Worm (Caenorhabditis elegans) whole organism, L2 larva: ENCODE measurements around the gene nlp-33.
"Not testable (repeated sequence)": the region's sequence is repeated elsewhere in the genome, so short reads cannot be mapped to it uniquely, and the experiment has no call there.

Source experiments
- C34F6.9 ChIP-seq: fragments of 150-350 bp; optimal IDR thresholded peaks from 2 replicates; lab custom pipeline; 2014; ENCODE audit warnings: missing biosample characterization, missing genetic modification characterization
- F13H6.1 ChIP-seq: sonication (generic microtip); optimal IDR thresholded peaks from 2 replicates; lab custom pipeline; 2016; ENCODE audit warnings: missing genetic modification characterization, missing compliant biosample characterization
- Y55F3AM.14 ChIP-seq: fragments of 200-800 bp; sonication (Bioruptor generic); optimal IDR thresholded peaks from 2 replicates; lab custom pipeline; 2018; ENCODE audit warnings: mild to moderate bottlenecking, missing genetic modification characterization, missing compliant biosample characterization
- ama-1 ChIP-seq: fragments of 150-350 bp; optimal IDR thresholded peaks from 2 replicates; lab custom pipeline; 2018; ENCODE audit warnings: inconsistent platforms
- blmp-1 ChIP-seq: sonication (generic microtip); optimal IDR thresholded peaks from 2 replicates; lab custom pipeline; 2017; ENCODE audit warnings: missing genetic modification characterization, mild to moderate bottlenecking, missing compliant biosample characterization, antibody characterized with exemption, moderate library complexity; ENCODE audit not compliant: insufficient read depth
- ceh-16 ChIP-seq: fragments of 150-350 bp; optimal IDR thresholded peaks from 2 replicates; lab custom pipeline; 2014; ENCODE audit warnings: missing biosample characterization, missing genetic modification characterization
- ceh-82 ChIP-seq: fragments of 150-350 bp; optimal IDR thresholded peaks from 2 replicates; lab custom pipeline; 2014; ENCODE audit warnings: missing biosample characterization, missing genetic modification characterization
- crh-2 ChIP-seq: sonication (generic microtip); optimal IDR thresholded peaks from 2 replicates; lab custom pipeline; 2017; ENCODE audit warnings: missing biosample characterization, missing genetic modification characterization
- dmd-4 ChIP-seq: sonication (generic microtip); optimal IDR thresholded peaks from 2 replicates; lab custom pipeline; 2017; ENCODE audit warnings: missing biosample characterization, missing genetic modification characterization
- egl-27 ChIP-seq: sonication (generic microtip); optimal IDR thresholded peaks from 3 replicates; lab custom pipeline; 2017; ENCODE audit warnings: missing biosample characterization, missing genetic modification reagents, missing genetic modification characterization
- fos-1 ChIP-seq: fragments of 150-350 bp; optimal IDR thresholded peaks from 2 replicates; lab custom pipeline; 2014; ENCODE audit warnings: missing biosample characterization, missing genetic modification characterization
- gmeb-1 ChIP-seq: fragments of 150-350 bp; optimal IDR thresholded peaks from 2 replicates; lab custom pipeline; 2014; ENCODE audit warnings: missing biosample characterization, missing genetic modification characterization
- lin-13 ChIP-seq: fragments of 150-350 bp; optimal IDR thresholded peaks from 2 replicates; lab custom pipeline; 2014; ENCODE audit warnings: missing biosample characterization, missing genetic modification reagents, missing genetic modification characterization
- lin-39 ChIP-seq: fragments of 150-350 bp; optimal IDR thresholded peaks from 2 replicates; lab custom pipeline; 2014; ENCODE audit warnings: missing biosample characterization, missing genetic modification reagents, missing genetic modification characterization
- lsy-2 ChIP-seq, 2 experiments: fragments of 150-350 bp in 1 of 2; sonication (generic microtip) in 1 of 2; optimal IDR thresholded peaks; 2 replicates each; lab custom pipeline; 2014 to 2017; ENCODE audit warnings: missing biosample characterization in 2 of 2, missing genetic modification characterization in 2 of 2
- mab-5 ChIP-seq: fragments of 150-350 bp; optimal IDR thresholded peaks from 2 replicates; lab custom pipeline; 2014; ENCODE audit warnings: missing biosample characterization, missing genetic modification characterization
- mdl-1 ChIP-seq, 2 experiments: fragments of 150-350 bp in 1 of 2; sonication (generic microtip) in 1 of 2; optimal IDR thresholded peaks; 2 replicates each; lab custom pipeline; 2017; ENCODE audit warnings: missing biosample characterization in 2 of 2, missing genetic modification characterization in 2 of 2
- nhr-11 ChIP-seq: fragments of 150-350 bp; optimal IDR thresholded peaks from 2 replicates; lab custom pipeline; 2014; ENCODE audit warnings: missing biosample characterization, missing genetic modification characterization
- nhr-12 ChIP-seq: fragments of 150-350 bp; optimal IDR thresholded peaks from 2 replicates; lab custom pipeline; 2014; ENCODE audit warnings: missing biosample characterization, missing genetic modification characterization
- nhr-129 ChIP-seq: fragments of 150-350 bp; optimal IDR thresholded peaks from 2 replicates; lab custom pipeline; 2014; ENCODE audit warnings: missing biosample characterization, missing genetic modification characterization
- nhr-21 ChIP-seq: fragments of 150-350 bp; optimal IDR thresholded peaks from 2 replicates; lab custom pipeline; 2014; ENCODE audit warnings: missing biosample characterization, missing genetic modification characterization
- nhr-237 ChIP-seq: fragments of 150-350 bp; optimal IDR thresholded peaks from 2 replicates; lab custom pipeline; 2014; ENCODE audit warnings: missing biosample characterization, missing genetic modification characterization
- nhr-25 ChIP-seq: fragments of 150-350 bp; sonication (generic microtip); optimal IDR thresholded peaks from 3 replicates; lab custom pipeline; 2014; ENCODE audit warnings: missing biosample characterization, missing genetic modification characterization
- nhr-6 ChIP-seq: fragments of 150-350 bp; optimal IDR thresholded peaks from 2 replicates; lab custom pipeline; 2014; ENCODE audit warnings: missing biosample characterization, missing genetic modification characterization
- nhr-77 ChIP-seq: fragments of 150-350 bp; optimal IDR thresholded peaks from 2 replicates; lab custom pipeline; 2014; ENCODE audit warnings: missing biosample characterization, missing genetic modification characterization
- sem-4 ChIP-seq: fragments of 150-350 bp; optimal IDR thresholded peaks from 2 replicates; lab custom pipeline; 2014; ENCODE audit warnings: missing biosample characterization, missing genetic modification reagents, missing genetic modification characterization
- skn-1 ChIP-seq: sonication (generic microtip); optimal IDR thresholded peaks from 2 replicates; lab custom pipeline; 2017; ENCODE audit warnings: missing biosample characterization, missing genetic modification characterization
- sma-3 ChIP-seq: sonication (generic microtip); optimal IDR thresholded peaks from 2 replicates; lab custom pipeline; 2016; ENCODE audit warnings: missing genetic modification reagents, missing genetic modification characterization, missing compliant biosample characterization
- sma-9 ChIP-seq, 2 experiments: fragments of 150-350 bp in 1 of 2; sonication (generic microtip) in 1 of 2; optimal IDR thresholded peaks; 2 replicates each; lab custom pipeline; 2014 to 2016; ENCODE audit warnings: missing genetic modification characterization in 2 of 2, mild to moderate bottlenecking in 1 of 2, missing biosample characterization in 1 of 2, missing compliant biosample characterization in 1 of 2, missing genetic modification reagents in 1 of 2, moderate library complexity in 1 of 2
- snpc-4 ChIP-seq: fragments of 150-350 bp; optimal IDR thresholded peaks from 2 replicates; lab custom pipeline; 2014; ENCODE audit warnings: missing biosample characterization, missing genetic modification characterization
- unc-39 ChIP-seq: fragments of 150-350 bp; optimal IDR thresholded peaks from 2 replicates; lab custom pipeline; 2014; ENCODE audit warnings: missing biosample characterization, missing genetic modification characterization
- ztf-1 ChIP-seq: fragments of 200-800 bp; sonication (Bioruptor generic); conservative IDR thresholded peaks from 2 replicates; pipeline ENCODE4 v1.3.6; 2022; ENCODE audit warnings: missing genetic modification characterization, missing compliant biosample characterization

The nlp-33 gene

DNA sequence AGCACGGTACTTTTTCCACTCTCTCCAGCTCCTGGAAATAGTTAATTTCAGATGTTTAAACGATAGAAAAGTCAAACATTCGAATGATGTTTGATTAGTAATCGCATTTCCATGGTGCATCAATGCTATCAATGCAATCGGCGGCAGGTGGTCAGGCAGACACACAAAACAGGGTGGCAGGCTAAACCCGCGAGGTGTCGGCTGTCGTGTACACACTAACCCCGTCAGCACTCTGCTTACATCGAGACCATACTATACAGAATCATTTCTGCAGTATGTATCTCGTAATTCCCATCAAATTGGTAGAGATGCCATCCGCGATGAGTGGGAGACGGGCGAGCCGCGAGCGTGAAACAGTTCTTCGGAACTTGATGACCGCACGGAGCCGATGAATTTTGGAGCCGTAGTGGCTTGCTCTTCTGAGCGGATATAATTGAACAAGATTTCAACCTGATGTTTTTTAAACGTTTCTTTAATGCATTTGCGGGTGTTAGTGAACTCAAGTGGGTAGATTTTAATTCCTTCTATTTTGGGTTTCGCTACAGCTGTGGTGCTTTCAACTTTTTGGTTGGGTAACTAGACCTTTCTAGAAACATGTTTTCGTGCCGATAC lies 29.7 kb downstream of the nlp-33 start:
- TF ChIP-seq nhr-21 (tag; lab: Kevin White, UChicago), result peak; percentile 59
- TF ChIP-seq snpc-4 (tag; lab: Kevin White, UChicago), result peak; percentile 96
- peak; percentile 65 for TF ChIP-seq F13H6.1 (tag; lab: Kevin White, UChicago)
- TF ChIP-seq nhr-129 (tag; lab: Kevin White, UChicago), result peak; percentile 29
- peak; percentile 24 for TF ChIP-seq crh-2 (tag; lab: Kevin White, UChicago)
- TF ChIP-seq mdl-1 (tag; optimal IDR thresholded peaks at IDR 0.05; lab: Kevin White, UChicago), result peak in 1 of 2 experiments; percentile 23
- peak; percentile 21 for TF ChIP-seq lin-13 (GFP tag; lab: Kevin White, UChicago)
- TF ChIP-seq sma-9 (GFP tag; optimal IDR thresholded peaks at IDR 0.05; lab: Kevin White, UChicago), result peak; percentile 87
- TF ChIP-seq sma-9 (tag; optimal IDR thresholded peaks at IDR 0.05; lab: Kevin White, UChicago), result not testable (repeated sequence)
- TF ChIP-seq gmeb-1 (tag; lab: Kevin White, UChicago), result peak; percentile 33
- peak; percentile 69 for TF ChIP-seq sma-3 (GFP tag; lab: Kevin White, UChicago)
- peak; percentile 45 for TF ChIP-seq fos-1

DNA sequence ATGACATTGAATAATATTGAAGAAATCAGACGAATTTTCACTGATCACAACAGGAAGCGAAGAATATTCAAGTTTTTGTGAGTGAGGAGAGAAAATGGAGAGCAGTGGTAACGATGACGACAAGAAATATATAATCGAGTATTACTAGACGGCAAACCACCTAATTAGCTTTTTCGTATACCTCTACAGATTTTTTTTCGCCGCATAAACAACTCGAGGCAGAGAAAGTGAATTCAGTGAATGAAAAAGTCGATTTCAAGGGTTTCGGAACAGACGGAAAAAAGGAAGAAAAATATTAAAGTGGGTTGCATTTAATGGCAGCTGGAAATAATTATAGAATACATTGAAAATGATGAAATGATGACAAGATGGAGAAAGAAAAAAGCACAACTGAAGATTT lies 30.4 kb downstream of the nlp-33 start, which contains the start of gene gpa-1:
TSS of gene gpa-1 (minus strand) at position 101 of the 400 bp plus-strand sequence.
- TF ChIP-seq nhr-12 (tag; lab: Kevin White, UChicago) (no peak), dmd-4 (tag; lab: Kevin White, UChicago) (no peak), ztf-1 (GFP tag; lab: Robert Waterston, UW) (no peak), mdl-1 (tag; optimal IDR thresholded peaks at IDR 0.05; lab: Kevin White, UChicago) (no peak)

DNA sequence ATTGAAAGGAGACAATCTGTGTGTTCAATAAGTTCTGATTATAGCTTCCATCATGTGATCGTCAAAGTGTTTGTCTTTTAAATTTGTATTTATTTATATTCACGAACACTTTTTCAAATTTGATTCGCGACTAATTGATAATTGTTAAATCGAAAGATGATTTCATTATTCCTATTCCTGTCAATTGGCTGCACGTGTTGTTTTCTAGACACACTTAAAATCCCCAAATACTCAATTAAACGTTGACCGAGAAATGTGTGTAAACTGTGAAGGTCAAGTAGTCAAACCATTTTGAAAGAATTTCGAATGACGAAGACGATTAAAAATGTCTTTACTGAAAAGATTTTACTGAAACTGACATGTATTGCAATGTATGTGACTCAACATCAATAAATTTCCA lies 33.8 kb downstream of the nlp-33 start:
- TF ChIP-seq egl-27 (tag; lab: Kevin White, UChicago) (no peak), fos-1 (no peak), unc-39 (no peak), nhr-25 (tag; lab: Kevin White, UChicago) (peak; percentile 78), nhr-77 (tag; lab: Kevin White, UChicago) (no peak), ztf-1 (GFP tag; lab: Robert Waterston, UW) (no peak), C34F6.9 (tag; lab: Kevin White, UChicago) (no peak)

DNA sequence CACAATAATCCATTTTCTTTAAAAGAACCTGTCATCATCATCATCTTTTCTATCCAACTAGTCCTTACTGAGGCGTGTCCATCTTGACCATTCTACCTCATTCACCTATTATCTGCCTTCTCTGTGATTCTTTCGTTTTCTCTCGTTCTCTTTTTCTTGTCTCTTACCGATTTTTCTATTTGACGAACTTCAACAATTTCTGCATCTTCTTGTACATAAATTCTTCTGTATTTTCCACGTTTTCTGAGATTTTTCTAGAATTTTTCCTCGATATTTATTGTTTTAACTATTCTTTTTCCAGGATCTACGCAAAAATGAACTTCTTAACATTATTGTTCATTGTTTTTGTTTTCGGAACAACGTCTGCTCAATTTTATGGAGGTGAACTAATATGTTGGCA lies 35.8 kb downstream of the nlp-33 start, which contains the start of gene cnc-10:
TSS of gene cnc-10 (plus strand) at position 301 of the 400 bp plus-strand sequence.
- TF ChIP-seq nhr-25 (tag; lab: Kevin White, UChicago) (peak; percentile 61), lsy-2 (tag; optimal IDR thresholded peaks at IDR 0.05; lab: Kevin White, UChicago) (no peak)
- TF ChIP-seq, all 48 proteins: peak for 1

DNA sequence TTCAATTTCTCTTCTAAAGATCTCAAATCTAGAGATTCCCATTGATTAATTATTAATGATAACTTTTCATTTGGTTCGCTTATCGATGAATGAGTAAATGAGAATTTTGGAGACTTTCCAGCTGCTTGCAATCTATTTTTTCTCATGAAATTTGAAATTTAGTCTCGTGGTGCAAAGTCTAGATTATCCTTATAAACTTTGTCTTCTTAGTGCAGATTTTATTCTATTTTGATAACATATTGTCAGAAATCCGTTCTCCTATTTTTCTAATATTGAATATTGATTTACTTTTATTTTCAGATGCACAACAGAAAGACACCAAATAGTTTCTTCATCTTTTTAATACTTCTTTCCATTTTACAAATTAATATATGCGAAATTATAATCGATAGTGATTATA lies 43.8 kb downstream of the nlp-33 start, which contains the start of gene lgc-49:
TSS of gene lgc-49 (plus strand) at position 301 of the 400 bp plus-strand sequence.
- no peak for TF ChIP-seq F13H6.1 (tag; lab: Kevin White, UChicago)
- TF ChIP-seq ama-1 (lab: Kevin White, UChicago), result no peak
- no peak for TF ChIP-seq Y55F3AM.14
- TF ChIP-seq C34F6.9 (tag; lab: Kevin White, UChicago), result no peak

DNA sequence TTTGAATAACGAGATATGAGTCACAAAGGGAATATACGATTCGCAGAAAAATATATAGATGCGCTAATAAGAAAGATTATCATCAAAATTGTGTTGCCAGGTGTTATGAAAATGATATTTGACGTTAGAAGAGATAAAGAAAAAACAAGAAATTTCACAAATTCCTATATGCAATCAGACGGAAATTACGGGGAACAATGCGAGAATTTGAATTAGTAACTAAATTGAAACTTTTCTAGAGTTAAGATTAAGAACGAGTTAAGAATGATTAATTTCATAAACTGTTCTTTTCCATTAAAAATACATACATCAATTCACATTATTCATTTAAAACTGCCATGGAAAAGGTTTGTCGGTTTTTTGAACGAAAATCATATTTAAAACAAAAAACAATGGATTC lies 49.0 kb downstream of the nlp-33 start, which contains the start of gene clc-6:
TSS of gene clc-6 (minus strand) at position 101 of the 400 bp plus-strand sequence.
- TF ChIP-seq nhr-25 (tag; lab: Kevin White, UChicago), result no peak
- no peak for TF ChIP-seq skn-1
- no peak for TF ChIP-seq sma-3 (GFP tag; lab: Kevin White, UChicago)
- TF ChIP-seq egl-27 (tag; lab: Kevin White, UChicago), result no peak
- no peak for TF ChIP-seq blmp-1 (tag; lab: Kevin White, UChicago)
- no peak for TF ChIP-seq sma-9 (GFP tag; optimal IDR thresholded peaks at IDR 0.05; lab: Kevin White, UChicago)
- TF ChIP-seq sma-9 (tag; optimal IDR thresholded peaks at IDR 0.05; lab: Kevin White, UChicago), result no peak
- no peak for TF ChIP-seq lin-39
- no peak for TF ChIP-seq mab-5

DNA sequence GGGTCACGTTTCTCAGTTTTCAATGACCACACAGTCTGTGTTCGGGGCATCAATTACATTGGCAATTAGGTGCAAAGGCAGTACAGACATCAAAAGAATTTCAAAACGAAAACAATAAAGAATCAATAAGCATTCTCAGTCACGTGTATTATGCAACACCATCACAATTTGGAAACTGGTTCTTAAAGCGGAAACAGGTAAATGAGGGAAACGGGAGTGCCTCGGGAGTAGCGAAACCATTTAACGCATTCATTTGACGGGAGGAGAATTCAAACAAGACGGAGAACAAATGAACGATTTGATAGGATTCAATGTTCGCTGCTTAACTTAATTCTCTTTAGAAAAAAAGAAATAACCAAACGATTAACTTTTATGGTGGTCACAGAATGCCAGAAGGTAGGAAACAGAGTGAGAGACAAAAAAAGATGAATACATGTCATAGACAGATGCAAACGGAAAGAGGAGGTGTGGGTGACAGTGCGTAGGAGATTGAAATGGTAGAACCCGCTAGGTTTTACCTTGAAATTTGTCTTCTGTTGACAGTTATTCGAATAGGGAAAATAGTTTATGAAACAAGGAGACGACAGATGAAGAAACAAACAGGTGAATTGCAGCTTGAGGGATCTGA lies 49.6 kb downstream of the nlp-33 start:
- TF ChIP-seq ceh-82 (tag; lab: Kevin White, UChicago), result no peak
- TF ChIP-seq nhr-237 (tag; lab: Kevin White, UChicago), result no peak
- no peak for TF ChIP-seq mdl-1 (tag; optimal IDR thresholded peaks at IDR 0.05; lab: Kevin White, UChicago)
- no peak for TF ChIP-seq C34F6.9 (tag; lab: Kevin White, UChicago)
- peak; percentile 30 for TF ChIP-seq F13H6.1 (tag; lab: Kevin White, UChicago)
- TF ChIP-seq nhr-12 (tag; lab: Kevin White, UChicago), result no peak
- peak; percentile 72 for TF ChIP-seq nhr-25 (tag; lab: Kevin White, UChicago)
- TF ChIP-seq blmp-1 (tag; lab: Kevin White, UChicago), result peak; percentile 8
- TF ChIP-seq nhr-6 (tag; lab: Kevin White, UChicago), result peak; percentile 31
- TF ChIP-seq nhr-129 (tag; lab: Kevin White, UChicago), result peak; percentile 31
- peak; percentile 49 for TF ChIP-seq sma-9 (GFP tag; optimal IDR thresholded peaks at IDR 0.05; lab: Kevin White, UChicago)
- TF ChIP-seq sma-9 (tag; optimal IDR thresholded peaks at IDR 0.05; lab: Kevin White, UChicago), result no peak
- peak; percentile 45 for TF ChIP-seq crh-2 (tag; lab: Kevin White, UChicago)
- TF ChIP-seq ceh-16, result peak; percentile 46
- TF ChIP-seq fos-1, result peak; percentile 5
- TF ChIP-seq sem-4, result peak; percentile 41
- no peak for TF ChIP-seq nhr-11 (tag; lab: Kevin White, UChicago)
- TF ChIP-seq skn-1, result no peak
